Fruit fly (Drosophila melanogaster) whole organism, embryonic: ENCODE measurements around the gene CecA1.

Source experiments
- Antp ChIP-seq: fragments of 200-800 bp; sonication (Bioruptor generic); optimal IDR thresholded peaks from 3 replicates; lab custom pipeline; 2016; ENCODE audit warnings: missing biosample characterization, missing genetic modification characterization
- Atf-2 ChIP-seq: fragments of 200-800 bp; sonication (Bioruptor generic); optimal IDR thresholded peaks from 2 replicates; lab custom pipeline; 2016; ENCODE audit warnings: missing biosample characterization, missing genetic modification characterization
- Awh ChIP-seq: fragments of 200-800 bp; sonication (Bioruptor generic); IDR thresholded peaks from 2 replicates; pipeline ENCODE4, ENCODE4 v1.3.6; 2022; ENCODE audit warnings: missing biosample characterization, missing genetic modification characterization
- BtbVII ChIP-seq: fragments of 200-800 bp; sonication (Bioruptor generic); optimal IDR thresholded peaks from 3 replicates; lab custom pipeline; 2017; ENCODE audit warnings: missing biosample characterization, mild to moderate bottlenecking, missing genetic modification characterization
- Bteb2 ChIP-seq: fragments of 200-800 bp; sonication (Bioruptor generic); optimal IDR thresholded peaks from 2 replicates; lab custom pipeline; 2016; ENCODE audit warnings: missing biosample characterization, missing genetic modification characterization
- CG1024 ChIP-seq: fragments of 200-800 bp; sonication (Bioruptor generic); IDR thresholded peaks from 2 replicates; pipeline ENCODE4 v1.3.6; 2022; ENCODE audit warnings: missing biosample characterization, missing genetic modification characterization
- CG12071 ChIP-seq: fragments of 200-800 bp; sonication (Bioruptor generic); optimal IDR thresholded peaks from 3 replicates; lab custom pipeline; 2018; ENCODE audit warnings: missing biosample characterization, mild to moderate bottlenecking, missing genetic modification characterization
- CG15073 ChIP-seq: fragments of 200-800 bp; sonication (Bioruptor generic); optimal IDR thresholded peaks from 2 replicates; lab custom pipeline; 2016; ENCODE audit warnings: missing biosample characterization, missing genetic modification characterization
- CG15696 ChIP-seq: fragments of 200-800 bp; sonication (Bioruptor generic); optimal IDR thresholded peaks from 2 replicates; lab custom pipeline; 2019; ENCODE audit warnings: missing biosample characterization, mild to moderate bottlenecking, missing genetic modification characterization, moderate library complexity
- CG1602 ChIP-seq: fragments of 200-800 bp; sonication (Bioruptor generic); optimal IDR thresholded peaks from 3 replicates; lab custom pipeline; 2016; ENCODE audit warnings: missing biosample characterization, missing genetic modification characterization
- CG18764 ChIP-seq: fragments of 200-800 bp; sonication (Bioruptor generic); optimal IDR thresholded peaks from 3 replicates; lab custom pipeline; 2016; ENCODE audit warnings: missing biosample characterization, missing genetic modification characterization
- CG2199 ChIP-seq: fragments of 200-800 bp; sonication (Bioruptor generic); IDR thresholded peaks from 3 replicates; pipeline ENCODE4 v1.3.6; 2022; ENCODE audit warnings: missing biosample characterization, missing genetic modification characterization
- CG6854 ChIP-seq: fragments of 200-800 bp; sonication (Bioruptor generic); optimal IDR thresholded peaks from 3 replicates; lab custom pipeline; 2017; ENCODE audit warnings: missing biosample characterization, mild to moderate bottlenecking, missing genetic modification characterization
- CG8290 ChIP-seq, 3 experiments: fragments of 200-800 bp; sonication (Bioruptor generic); optimal IDR thresholded peaks; 2 replicates each; lab custom pipeline; 2016 to 2019; ENCODE audit warnings: missing biosample characterization in 3 of 3, missing genetic modification characterization in 3 of 3, mild to moderate bottlenecking in 2 of 3, moderate library complexity in 1 of 3
- CG8944 ChIP-seq: fragments of 200-800 bp; sonication (Bioruptor generic); optimal IDR thresholded peaks from 3 replicates; lab custom pipeline; 2016; ENCODE audit warnings: missing biosample characterization, missing genetic modification characterization
- CTCF ChIP-seq: fragments of 200-800 bp; sonication (Bioruptor generic); optimal IDR thresholded peaks from 2 replicates; lab custom pipeline; 2017; ENCODE audit warnings: missing biosample characterization, mild to moderate bottlenecking, missing genetic modification characterization, moderate library complexity
- CkIIα-i1 ChIP-seq: fragments of 200-800 bp; sonication (Bioruptor generic); IDR thresholded peaks from 2 replicates; pipeline ENCODE4 v1.3.6; 2022; ENCODE audit warnings: missing biosample characterization, missing genetic modification characterization
- H2.0 ChIP-seq: fragments of 200-800 bp; sonication (Bioruptor generic); IDR thresholded peaks from 2 replicates; pipeline ENCODE4 v1.3.6; 2022; ENCODE audit warnings: missing biosample characterization, missing genetic modification characterization
- HLH54F ChIP-seq: fragments of 200-800 bp; sonication (Bioruptor generic); optimal IDR thresholded peaks from 3 replicates; lab custom pipeline; 2016; ENCODE audit warnings: missing biosample characterization, missing genetic modification characterization
- Hey ChIP-seq: fragments of 200-800 bp; sonication (Bioruptor generic); optimal IDR thresholded peaks from 3 replicates; lab custom pipeline; 2018; ENCODE audit warnings: missing biosample characterization, mild to moderate bottlenecking, missing genetic modification characterization
- HmgD ChIP-seq: fragments of 200-800 bp; sonication (Bioruptor generic); optimal IDR thresholded peaks from 3 replicates; lab custom pipeline; 2016; ENCODE audit warnings: missing biosample characterization, missing genetic modification characterization
- Hmx ChIP-seq: fragments of 200-800 bp; sonication (Bioruptor generic); optimal IDR thresholded peaks from 2 replicates; lab custom pipeline; 2016; ENCODE audit warnings: missing biosample characterization, missing genetic modification characterization
- Max ChIP-seq: fragments of 200-800 bp; sonication (Bioruptor generic); optimal IDR thresholded peaks from 2 replicates; lab custom pipeline; 2016; ENCODE audit warnings: missing biosample characterization, mild to moderate bottlenecking, missing genetic modification characterization
- Med ChIP-seq: fragments of 200-800 bp; sonication (Bioruptor generic); peaks from one replicate; lab custom pipeline; 2016; ENCODE audit warnings: missing biosample characterization, missing genetic modification characterization, mild to moderate bottlenecking, inconsistent platforms, moderate library complexity
- NFAT ChIP-seq: fragments of 200-800 bp; sonication (Bioruptor generic); IDR thresholded peaks from 2 replicates; pipeline ENCODE4 v1.3.6; 2022; ENCODE audit warnings: missing biosample characterization, missing genetic modification characterization
- Oaz ChIP-seq: fragments of 200-800 bp; sonication (Bioruptor generic); IDR thresholded peaks from 2 replicates; pipeline ENCODE4 v1.3.6; 2022; ENCODE audit warnings: missing biosample characterization, missing genetic modification characterization
- Oli ChIP-seq: fragments of 200-800 bp; sonication (Bioruptor generic); optimal IDR thresholded peaks from 2 replicates; lab custom pipeline; 2018; ENCODE audit warnings: missing biosample characterization, mild to moderate bottlenecking, missing genetic modification characterization, moderate library complexity
- PHDP ChIP-seq: fragments of 200-800 bp; sonication (Bioruptor generic); optimal IDR thresholded peaks from 3 replicates; lab custom pipeline; 2018; ENCODE audit warnings: missing biosample characterization, mild to moderate bottlenecking, missing genetic modification characterization, moderate library complexity
- Rfx ChIP-seq: fragments of 200-800 bp; sonication (Bioruptor generic); IDR thresholded peaks from 2 replicates; pipeline ENCODE4 v1.3.6; 2022; ENCODE audit warnings: missing biosample characterization, missing genetic modification characterization
- Rx ChIP-seq: fragments of 200-800 bp; sonication (Bioruptor generic); IDR thresholded peaks from 2 replicates; pipeline ENCODE4 v1.3.6; 2022; ENCODE audit warnings: missing biosample characterization, missing genetic modification characterization
- Side ChIP-seq: fragments of 200-800 bp; sonication (Bioruptor generic); optimal IDR thresholded peaks from 2 replicates; lab custom pipeline; 2016; ENCODE audit warnings: missing biosample characterization, missing genetic modification characterization
- Xbp1 ChIP-seq: fragments of 200-800 bp; sonication (Bioruptor generic); optimal IDR thresholded peaks from 3 replicates; lab custom pipeline; 2016; ENCODE audit warnings: missing biosample characterization, mild to moderate bottlenecking, missing genetic modification characterization
- cg ChIP-seq: fragments of 200-800 bp; sonication (Bioruptor generic); optimal IDR thresholded peaks from 3 replicates; lab custom pipeline; 2019; ENCODE audit warnings: missing biosample characterization, mild to moderate bottlenecking, missing genetic modification characterization, moderate library complexity
- corto ChIP-seq: fragments of 200-800 bp; sonication (Bioruptor generic); optimal IDR thresholded peaks from 2 replicates; lab custom pipeline; 2016; ENCODE audit warnings: missing biosample characterization, mild to moderate bottlenecking, missing genetic modification characterization, moderate library complexity
- dan ChIP-seq: fragments of 200-800 bp; sonication (Bioruptor generic); IDR thresholded peaks from 2 replicates; pipeline ENCODE4 v1.3.6; 2022; ENCODE audit warnings: missing biosample characterization, missing genetic modification characterization
- eve ChIP-seq, 2 experiments: fragments of >200 bp; optimal IDR thresholded peaks; 2 replicates each; lab custom pipeline; 2017; ENCODE audit warnings: missing biosample characterization in 2 of 2, missing genetic modification characterization in 2 of 2
- ftz-f1 ChIP-seq: fragments of 200-800 bp; sonication (Bioruptor generic); optimal IDR thresholded peaks from 2 replicates; lab custom pipeline; 2016; ENCODE audit warnings: missing biosample characterization, missing genetic modification characterization
- gcm2 ChIP-seq: fragments of 200-800 bp; sonication (Bioruptor generic); optimal IDR thresholded peaks from 2 replicates; lab custom pipeline; 2016; ENCODE audit warnings: missing biosample characterization, missing genetic modification characterization
- ham ChIP-seq: fragments of 200-800 bp; sonication (Bioruptor generic); IDR thresholded peaks from 2 replicates; pipeline ENCODE4 v1.3.6; 2022; ENCODE audit warnings: missing biosample characterization, missing genetic modification characterization
- kni ChIP-seq: fragments of 200-800 bp; sonication (Bioruptor generic); optimal IDR thresholded peaks from 3 replicates; lab custom pipeline; 2017; ENCODE audit warnings: mild to moderate bottlenecking, missing biosample characterization, missing genetic modification reagents, missing genetic modification characterization
- lmd ChIP-seq: fragments of 200-800 bp; sonication (Bioruptor generic); IDR thresholded peaks from 2 replicates; pipeline ENCODE4 v1.3.6; 2022; ENCODE audit warnings: missing biosample characterization, missing genetic modification characterization
- luna ChIP-seq: fragments of 200-800 bp; sonication (Bioruptor generic); optimal IDR thresholded peaks from 2 replicates; lab custom pipeline; 2016; ENCODE audit warnings: missing biosample characterization, missing genetic modification characterization
- mirr ChIP-seq: fragments of 200-800 bp; sonication (Bioruptor generic); optimal IDR thresholded peaks from 3 replicates; lab custom pipeline; 2018; ENCODE audit warnings: missing biosample characterization, mild to moderate bottlenecking, missing genetic modification characterization
- peb ChIP-seq: fragments of 200-800 bp; sonication (Bioruptor generic); IDR thresholded peaks from 2 replicates; pipeline ENCODE4 v1.3.6; 2022; ENCODE audit warnings: missing biosample characterization, missing genetic modification characterization
- ro ChIP-seq: fragments of 200-800 bp; sonication (Bioruptor generic); IDR thresholded peaks from 2 replicates; pipeline ENCODE4 v1.3.6; 2022; ENCODE audit warnings: missing biosample characterization, missing genetic modification characterization
- stwl ChIP-seq: fragments of 200-800 bp; sonication (Bioruptor generic); optimal IDR thresholded peaks from 3 replicates; lab custom pipeline; 2018; ENCODE audit warnings: missing biosample characterization, mild to moderate bottlenecking, missing genetic modification characterization, moderate library complexity
- trem ChIP-seq: fragments of 200-800 bp; optimal IDR thresholded peaks from 3 replicates; lab custom pipeline; 2019; ENCODE audit warnings: missing biosample characterization, mild to moderate bottlenecking, missing genetic modification characterization, moderate library complexity
- ttk ChIP-seq: fragments of 200-800 bp; sonication (Bioruptor generic); IDR thresholded peaks from 2 replicates; pipeline ENCODE4 v2.1.2; 2022; ENCODE audit warnings: missing biosample characterization, missing genetic modification characterization
- usp ChIP-seq: fragments of >200 bp; optimal IDR thresholded peaks from 2 replicates; lab custom pipeline; 2017; ENCODE audit warnings: missing biosample characterization, missing genetic modification characterization

CecA1 gene

dm6 chr3R:30235253-30235652 is 24.6 kb downstream of the CecA1 start (continued):
- TF ChIP-seq ro (GFP tag; lab: Robert Waterston, UW) (no peak), Atf-2 (no peak), usp (no peak), ham (GFP tag; lab: Robert Waterston, UW) (no peak), kni (GFP tag; lab: Kevin White, UChicago) (no peak), Rx (GFP tag; lab: Robert Waterston, UW) (no peak), Hey (tag; lab: Kevin White, UChicago) (no peak), CG15696 (tag; lab: Kevin White, UChicago) (no peak), CG18764 (GFP tag; lab: Kevin White, UChicago) (no peak), gcm2 (GFP tag; lab: Kevin White, UChicago) (no peak), cg (no peak), eve (GFP tag; optimal IDR thresholded peaks at IDR 0.05; lab: Kevin White, UChicago) (peak in 1 of 2 experiments; percentile 49), Max (GFP tag; lab: Kevin White, UChicago) (no peak), Bteb2 (GFP tag; lab: Kevin White, UChicago) (no peak), CkIIα-i1 (GFP tag; lab: Robert Waterston, UW) (no peak), ftz-f1 (no peak), mirr (no peak), lmd (GFP tag; lab: Robert Waterston, UW) (no peak), CG1024 (no peak), Antp (no peak), Oli (tag; lab: Kevin White, UChicago) (peak; percentile 27), Hmx (GFP tag; lab: Kevin White, UChicago) (no peak), HLH54F (GFP tag; lab: Kevin White, UChicago) (no peak), CG1602 (GFP tag; lab: Kevin White, UChicago) (no peak), ttk (GFP tag; lab: Robert Waterston, UW) (peak; percentile 30; the same call in 1 of the 2 replicates), HmgD (no peak), NFAT (GFP tag; lab: Robert Waterston, UW) (no peak), Awh (GFP tag; lab: Robert Waterston, UW) (no peak), trem (no peak), BtbVII (GFP tag; lab: Kevin White, UChicago) (no peak)

- 0 out of 2 replicates have a peak, but pooled peaks have one; percentile 17 for TF ChIP-seq H2.0 (GFP tag; lab: Robert Waterston, UW)
- no peak for TF ChIP-seq PHDP (tag; lab: Kevin White, UChicago)
- peak; percentile 32 for TF ChIP-seq Xbp1 (GFP tag; lab: Kevin White, UChicago)
- TF ChIP-seq CTCF (GFP tag; lab: Kevin White, UChicago): peak; percentile 28
- peak; percentile 44; the same call in 1 of the 2 replicates for TF ChIP-seq Rfx (GFP tag; lab: Robert Waterston, UW)
- no peak for TF ChIP-seq CG8944 (GFP tag; lab: Kevin White, UChicago)
- no peak for TF ChIP-seq CG12071 (GFP tag; lab: Kevin White, UChicago)
- no peak for TF ChIP-seq stwl
- peak; percentile 84; the same call in 2 of the 3 replicates for TF ChIP-seq CG2199 (GFP tag; lab: Robert Waterston, UW)
- TF ChIP-seq Oaz (GFP tag; lab: Robert Waterston, UW): no peak
- no peak for TF ChIP-seq dan
- no peak for TF ChIP-seq luna (GFP tag; lab: Kevin White, UChicago)
- no peak for TF ChIP-seq Side
- no peak for TF ChIP-seq peb (GFP tag; lab: Robert Waterston, UW)
- no peak for TF ChIP-seq CG6854 (GFP tag; lab: Kevin White, UChicago)
- peak; percentile 39 for TF ChIP-seq Med (GFP tag; lab: Kevin White, UChicago)
- no peak for TF ChIP-seq corto (GFP tag; lab: Kevin White, UChicago)
- TF ChIP-seq CG8290 (GFP tag; optimal IDR thresholded peaks at IDR 0.05; lab: Kevin White, UChicago): no peak
- peak in 1 of 2 experiments; percentile 23 for TF ChIP-seq CG8290 (tag; optimal IDR thresholded peaks at IDR 0.05; lab: Kevin White, UChicago)
- peak; percentile 98 for TF ChIP-seq CG15073 (GFP tag; lab: Kevin White, UChicago)
Observed at dm6 chr3R:30236994-30237393, 26.3 kb downstream of the CecA1 start.
